Worm (Caenorhabditis elegans) whole organism, late embryonic: Measurements from ENCODE around the gene best-17.

ENCODE experiments used
- ama-1 ChIP-seq: fragments of 150-350 bp; optimal IDR thresholded peaks from 2 replicates; lab custom pipeline; 2014
- ceh-18 ChIP-seq: sonication (generic microtip); optimal IDR thresholded peaks from 2 replicates; lab custom pipeline; 2016; ENCODE audit warnings: missing genetic modification characterization, missing compliant biosample characterization
- ceh-9 ChIP-seq: sonication (generic microtip); optimal IDR thresholded peaks from 2 replicates; lab custom pipeline; 2016; ENCODE audit warnings: mild to moderate bottlenecking, missing genetic modification characterization, inconsistent platforms, missing compliant biosample characterization
- gmeb-2 ChIP-seq: sonication (generic microtip); optimal IDR thresholded peaks from 2 replicates; lab custom pipeline; 2016; ENCODE audit warnings: missing genetic modification characterization, inconsistent platforms, missing compliant biosample characterization
- hlh-30 ChIP-seq: sonication (generic microtip); optimal IDR thresholded peaks from 2 replicates; lab custom pipeline; 2017; ENCODE audit warnings: antibody characterized with exemption, missing genetic modification characterization, missing compliant biosample characterization; ENCODE audit not compliant: insufficient read depth
- tbx-2 ChIP-seq: sonication (generic microtip); optimal IDR thresholded peaks from 2 replicates; lab custom pipeline; 2016; ENCODE audit warnings: missing genetic modification characterization, missing compliant biosample characterization
- unc-55 ChIP-seq: sonication (generic microtip); optimal IDR thresholded peaks from 2 replicates; lab custom pipeline; 2017; ENCODE audit warnings: missing biosample characterization, missing genetic modification reagents, missing genetic modification characterization
- unc-86 ChIP-seq: sonication (generic microtip); optimal IDR thresholded peaks from 2 replicates; lab custom pipeline; 2016; ENCODE audit warnings: missing genetic modification characterization, missing compliant biosample characterization

- TF ChIP-seq unc-55 (GFP tag; lab: Kevin White, UChicago) (no peak), ama-1 (no peak), hlh-30 (no peak), ceh-18 (tag; lab: Kevin White, UChicago) (no peak), ceh-9 (no peak), tbx-2 (tag; lab: Kevin White, UChicago) (no peak), unc-86 (tag; lab: Kevin White, UChicago) (no peak), gmeb-2 (no peak)
Measured at ce11 chrIII:568815-569214, 40.6 kb downstream of the best-17 start.
